Fruit fly (Drosophila melanogaster) whole organism, prepupa: ENCODE data around the gene CG13358.

ENCODE experiments used
- CG10631 ChIP-seq: fragments of 200-800 bp; sonication (Bioruptor generic); optimal IDR thresholded peaks from 2 replicates; lab custom pipeline; 2016; ENCODE audit warnings: missing biosample characterization, missing genetic modification characterization
- CG10669 ChIP-seq: fragments of 200-800 bp; sonication (Bioruptor generic); optimal IDR thresholded peaks from 3 replicates; lab custom pipeline; 2018; ENCODE audit warnings: missing biosample characterization, mild to moderate bottlenecking, missing genetic modification characterization, moderate library complexity
- CG11294 ChIP-seq: fragments of 200-800 bp; sonication (Bioruptor generic); IDR thresholded peaks from 2 replicates; pipeline ENCODE4 v1.3.6; 2022; ENCODE audit warnings: missing biosample characterization, missing genetic modification characterization
- CG11902 ChIP-seq: fragments of 200-800 bp; sonication (Bioruptor generic); optimal IDR thresholded peaks from 3 replicates; lab custom pipeline; 2016; ENCODE audit warnings: missing biosample characterization, missing genetic modification characterization
- CG15336 ChIP-seq: fragments of 200-800 bp; sonication (Bioruptor generic); IDR thresholded peaks from 2 replicates; pipeline ENCODE4 v1.3.6; 2022; ENCODE audit warnings: missing biosample characterization, missing genetic modification characterization
- CG32006 ChIP-seq: fragments of 200-800 bp; sonication (Bioruptor generic); optimal IDR thresholded peaks from 3 replicates; lab custom pipeline; 2017; ENCODE audit warnings: missing biosample characterization, mild to moderate bottlenecking, missing genetic modification characterization
- CG34406 ChIP-seq: fragments of 200-800 bp; sonication (Bioruptor generic); optimal IDR thresholded peaks from 3 replicates; lab custom pipeline; 2016; ENCODE audit warnings: missing biosample characterization, missing genetic modification characterization
- CG3919 ChIP-seq: fragments of 200-800 bp; sonication (Bioruptor generic); optimal IDR thresholded peaks from 3 replicates; lab custom pipeline; 2016; ENCODE audit warnings: missing biosample characterization, missing genetic modification characterization
- CG4318 ChIP-seq: fragments of 200-800 bp; sonication (Bioruptor generic); optimal IDR thresholded peaks from 3 replicates; lab custom pipeline; 2017; ENCODE audit warnings: missing biosample characterization, mild to moderate bottlenecking, missing genetic modification characterization
- CG6163 ChIP-seq: fragments of 200-800 bp; sonication (Bioruptor generic); IDR thresholded peaks from 3 replicates; pipeline ENCODE4 v1.3.6; 2022; ENCODE audit warnings: missing biosample characterization, missing genetic modification characterization
- CG6276 ChIP-seq: fragments of 200-800 bp; sonication (Bioruptor generic); optimal IDR thresholded peaks from 2 replicates; lab custom pipeline; 2017; ENCODE audit warnings: missing biosample characterization, mild to moderate bottlenecking, missing genetic modification characterization
- CG7368 ChIP-seq: fragments of 200-800 bp; sonication (Bioruptor generic); optimal IDR thresholded peaks from 3 replicates; lab custom pipeline; 2016; ENCODE audit warnings: missing biosample characterization, missing genetic modification characterization
- CG8119 ChIP-seq: fragments of 200-800 bp; sonication (Bioruptor generic); IDR thresholded peaks from 3 replicates; pipeline ENCODE4 v1.3.6; 2022; ENCODE audit warnings: missing biosample characterization, missing genetic modification characterization
- CG8632 ChIP-seq: fragments of 200-800 bp; sonication (Bioruptor generic); optimal IDR thresholded peaks from 3 replicates; lab custom pipeline; 2016; ENCODE audit warnings: missing biosample characterization, missing genetic modification characterization
- Eip78C ChIP-seq: fragments of 200-800 bp; sonication (Bioruptor generic); peaks from one replicate; lab custom pipeline; 2016; ENCODE audit warnings: missing biosample characterization, missing genetic modification characterization
- Ets96B ChIP-seq: fragments of 200-800 bp; optimal IDR thresholded peaks from 2 replicates; lab custom pipeline; 2019; ENCODE audit warnings: missing biosample characterization, mild to moderate bottlenecking, missing genetic modification characterization, moderate library complexity
- Gug ChIP-seq: fragments of 200-800 bp; sonication (Bioruptor generic); IDR thresholded peaks from 2 replicates; pipeline ENCODE4 v1.3.6; 2022; ENCODE audit warnings: missing biosample characterization, missing genetic modification characterization
- Hr38 ChIP-seq: sonication (Bioruptor generic); optimal IDR thresholded peaks from 2 replicates; lab custom pipeline; 2016; ENCODE audit warnings: missing biosample characterization, missing genetic modification characterization
- Hr39 ChIP-seq: fragments of 200-800 bp; sonication (Bioruptor generic); optimal IDR thresholded peaks from 2 replicates; lab custom pipeline; 2016; ENCODE audit warnings: missing biosample characterization, missing genetic modification characterization
- Hr4 ChIP-seq: fragments of 200-800 bp; sonication (Bioruptor generic); optimal IDR thresholded peaks from 3 replicates; lab custom pipeline; 2016; ENCODE audit warnings: missing biosample characterization, missing genetic modification characterization
- Lpt ChIP-seq: fragments of 200-800 bp; sonication (Bioruptor generic); optimal IDR thresholded peaks from 3 replicates; lab custom pipeline; 2016; ENCODE audit warnings: missing biosample characterization, missing genetic modification characterization
- Met ChIP-seq: fragments of 200-800 bp; sonication (Bioruptor generic); optimal IDR thresholded peaks from 3 replicates; lab custom pipeline; 2016; ENCODE audit warnings: missing biosample characterization, missing genetic modification characterization
- OdsH ChIP-seq: fragments of 200-800 bp; sonication (Bioruptor generic); optimal IDR thresholded peaks from 3 replicates; lab custom pipeline; 2016; ENCODE audit warnings: missing biosample characterization, missing genetic modification characterization
- Smox ChIP-seq: fragments of 200-800 bp; sonication (Bioruptor generic); optimal IDR thresholded peaks from 3 replicates; lab custom pipeline; 2016; ENCODE audit warnings: missing biosample characterization, missing genetic modification characterization
- Sox102F ChIP-seq: fragments of 200-800 bp; sonication (Bioruptor generic); optimal IDR thresholded peaks from 2 replicates; lab custom pipeline; 2016; ENCODE audit warnings: missing biosample characterization, mild to moderate bottlenecking, missing genetic modification characterization
- Sox14 ChIP-seq: fragments of 200-800 bp; sonication (Bioruptor generic); optimal IDR thresholded peaks from 3 replicates; lab custom pipeline; 2016; ENCODE audit warnings: missing biosample characterization, missing genetic modification characterization
- Sox15 ChIP-seq: fragments of 200-800 bp; sonication (Bioruptor generic); optimal IDR thresholded peaks from 3 replicates; lab custom pipeline; 2016; ENCODE audit warnings: missing biosample characterization, missing genetic modification characterization
- dac ChIP-seq: fragments of 200-800 bp; sonication (Bioruptor generic); optimal IDR thresholded peaks from 2 replicates; lab custom pipeline; 2017; ENCODE audit warnings: missing biosample characterization, mild to moderate bottlenecking, missing genetic modification characterization
- dsx ChIP-seq: fragments of 200-800 bp; optimal IDR thresholded peaks from 3 replicates; lab custom pipeline; 2019; ENCODE audit warnings: missing biosample characterization, mild to moderate bottlenecking, missing genetic modification characterization, moderate library complexity; ENCODE audit not compliant: poor library complexity, severe bottlenecking
- eg ChIP-seq: fragments of 200-800 bp; sonication (Bioruptor generic); IDR thresholded peaks from 3 replicates; pipeline ENCODE4 v1.3.6; 2022; ENCODE audit warnings: missing biosample characterization, missing genetic modification characterization
- esn ChIP-seq: fragments of 200-800 bp; sonication (Bioruptor generic); optimal IDR thresholded peaks from 2 replicates; lab custom pipeline; 2016; ENCODE audit warnings: missing biosample characterization, mild to moderate bottlenecking, missing genetic modification characterization, moderate library complexity
- fkh ChIP-seq: fragments of 200-800 bp; sonication (Bioruptor generic); optimal IDR thresholded peaks from 3 replicates; lab custom pipeline; 2017; ENCODE audit warnings: missing biosample characterization, mild to moderate bottlenecking, missing genetic modification characterization, moderate library complexity
- lz ChIP-seq: fragments of 200-800 bp; sonication (Bioruptor generic); optimal IDR thresholded peaks from 3 replicates; lab custom pipeline; 2016; ENCODE audit warnings: missing biosample characterization, missing genetic modification characterization
- pdm3 ChIP-seq: fragments of 200-800 bp; sonication (Bioruptor generic); optimal IDR thresholded peaks from 3 replicates; lab custom pipeline; 2016; ENCODE audit warnings: missing biosample characterization, missing genetic modification characterization
- salr ChIP-seq, 2 experiments: fragments of 200-800 bp; sonication (Bioruptor generic); optimal IDR thresholded peaks; 3 replicates each; lab custom pipeline; 2016 to 2018; ENCODE audit warnings: missing biosample characterization in 2 of 2, missing genetic modification characterization in 2 of 2, mild to moderate bottlenecking in 1 of 2
- ss ChIP-seq, 2 experiments: fragments of 200-800 bp; sonication (Bioruptor generic); optimal IDR thresholded peaks; 2 replicates in 1 of 2; 3 replicates in 1 of 2; lab custom pipeline; 2017 to 2018; ENCODE audit warnings: mild to moderate bottlenecking in 2 of 2, missing biosample characterization in 2 of 2, missing genetic modification characterization in 2 of 2, moderate library complexity in 1 of 2
- svp ChIP-seq: fragments of 200-800 bp; sonication (Bioruptor generic); peaks from one replicate; lab custom pipeline; 2016; ENCODE audit warnings: missing biosample characterization, missing genetic modification characterization
- topi ChIP-seq: fragments of 200-800 bp; sonication (Bioruptor generic); optimal IDR thresholded peaks from 3 replicates; lab custom pipeline; 2016; ENCODE audit warnings: missing biosample characterization, missing genetic modification characterization
- vri ChIP-seq: fragments of 200-800 bp; sonication (Bioruptor generic); optimal IDR thresholded peaks from 3 replicates; lab custom pipeline; 2016; ENCODE audit warnings: missing biosample characterization, mild to moderate bottlenecking, missing genetic modification characterization

Gene CG13358

dm6 chrX:841941-842340, 37.2 kb upstream of the CG13358 start:
- TF ChIP-seq Eip78C (GFP tag; lab: Kevin White, UChicago) (peak; percentile 49), Hr4 (GFP tag; lab: Kevin White, UChicago) (no peak), topi (GFP tag; lab: Kevin White, UChicago) (no peak), svp (GFP tag; lab: Kevin White, UChicago) (peak; percentile 56), Met (GFP tag; lab: Kevin White, UChicago) (peak; percentile 19)

dm6 chrX:841038-841437, 36.3 kb upstream of the CG13358 start:
- TF ChIP-seq fkh = no peak
- TF ChIP-seq CG11902 = no peak
- no peak for TF ChIP-seq vri (GFP tag; lab: Kevin White, UChicago)
- TF ChIP-seq Hr4 (GFP tag; lab: Kevin White, UChicago) = no peak
- no peak for TF ChIP-seq lz (GFP tag; lab: Kevin White, UChicago)
- no peak for TF ChIP-seq dsx
- TF ChIP-seq CG11294 (GFP tag; lab: Robert Waterston, UW) = no peak
- TF ChIP-seq CG34406 (GFP tag; lab: Kevin White, UChicago) = no peak
- no peak for TF ChIP-seq CG8632 (GFP tag; lab: Kevin White, UChicago)
- TF ChIP-seq CG10631 (GFP tag; lab: Kevin White, UChicago) = no peak
- TF ChIP-seq Met (GFP tag; lab: Kevin White, UChicago) = no peak
- no peak for TF ChIP-seq ss (GFP tag; optimal IDR thresholded peaks at IDR 0.05; lab: Kevin White, UChicago)
- TF ChIP-seq esn (GFP tag; lab: Kevin White, UChicago) = no peak
- TF ChIP-seq Smox (GFP tag; lab: Kevin White, UChicago) = no peak
- no peak for TF ChIP-seq CG10669
- no peak for TF ChIP-seq Hr39 (GFP tag; lab: Kevin White, UChicago)
- no peak for TF ChIP-seq Sox102F (GFP tag; lab: Kevin White, UChicago)
- no peak for TF ChIP-seq eg (GFP tag; lab: Robert Waterston, UW)

- TF ChIP-seq Hr4 (GFP tag; lab: Kevin White, UChicago) = peak; percentile 62
- TF ChIP-seq dac (GFP tag; lab: Kevin White, UChicago) = peak; percentile 15
- TF ChIP-seq CG6276 = peak; percentile 16
- TF ChIP-seq Sox15 = no peak
- TF ChIP-seq CG8119 (GFP tag; lab: Robert Waterston, UW) = peak; percentile 58; the same call in 2 of the 3 replicates
- peak; percentile 7 for TF ChIP-seq Sox14 (GFP tag; lab: Kevin White, UChicago)
- TF ChIP-seq CG7368 = no peak
- TF ChIP-seq CG6163 (GFP tag; lab: Robert Waterston, UW) = peak; percentile 47; the same call in 1 of the 3 replicates
- peak; percentile 70 for TF ChIP-seq CG32006 (GFP tag; lab: Kevin White, UChicago)
- TF ChIP-seq Ets96B (tag; lab: Kevin White, UChicago) = no peak
- TF ChIP-seq Smox (GFP tag; lab: Kevin White, UChicago) = no peak
- TF ChIP-seq Lpt = peak; percentile 32
- peak; percentile 37; the same call in 1 of the 3 replicates for TF ChIP-seq eg (GFP tag; lab: Robert Waterston, UW)
- peak; percentile 1 for TF ChIP-seq pdm3 (GFP tag; lab: Kevin White, UChicago)
- peak in 1 of 2 experiments; percentile 22 for TF ChIP-seq salr (GFP tag; optimal IDR thresholded peaks at IDR 0.05; lab: Kevin White, UChicago)
- TF ChIP-seq Eip78C (GFP tag; lab: Kevin White, UChicago) = peak; percentile 73
- peak; percentile 51 for TF ChIP-seq CG4318
- TF ChIP-seq OdsH = peak; percentile 24
- peak; percentile 42; the same call in 1 of the 2 replicates for TF ChIP-seq Gug (GFP tag; lab: Robert Waterston, UW)
- no peak for TF ChIP-seq Hr38 (GFP tag; lab: Kevin White, UChicago)
- TF ChIP-seq CG10631 (GFP tag; lab: Kevin White, UChicago) = peak; percentile 5
- no peak for TF ChIP-seq CG3919 (GFP tag; lab: Kevin White, UChicago)
- peak; percentile 54 for TF ChIP-seq CG15336 (GFP tag; lab: Robert Waterston, UW)
- TF ChIP-seq CG10669 = no peak
Measured at dm6 chrX:838012-838411, 33.3 kb upstream of the CG13358 start.
